Fruit fly (Drosophila melanogaster) whole organism, wandering third instar larva: Measurements from ENCODE around the gene CG2162.
A peak's percentile ranks its signal among the peaks of the same experiment; 100 is the strongest.

Experiments used
- Abd-B ChIP-seq: fragments of >200 bp; optimal IDR thresholded peaks from 2 replicates; lab custom pipeline; 2017; ENCODE audit warnings: missing biosample characterization, missing genetic modification characterization
- CG32264 ChIP-seq: fragments of 200-800 bp; sonication (Bioruptor generic); optimal IDR thresholded peaks from 2 replicates; lab custom pipeline; 2016; ENCODE audit warnings: missing biosample characterization, missing genetic modification characterization
- CG9705 ChIP-seq: fragments of 200-800 bp; sonication (Bioruptor generic); optimal IDR thresholded peaks from 2 replicates; lab custom pipeline; 2018; ENCODE audit warnings: missing biosample characterization, mild to moderate bottlenecking, missing genetic modification characterization
- CrebA ChIP-seq: fragments of 200-800 bp; sonication (Bioruptor generic); optimal IDR thresholded peaks from 2 replicates; lab custom pipeline; 2016; ENCODE audit warnings: missing biosample characterization, mild to moderate bottlenecking, missing genetic modification characterization, borderline replicate concordance
- Dfd ChIP-seq: fragments of >200 bp; optimal IDR thresholded peaks from 2 replicates; lab custom pipeline; 2017; ENCODE audit warnings: missing biosample characterization, missing genetic modification characterization
- Dif ChIP-seq: fragments of 200-275, 200-300 bp; sonication (Bioruptor generic); optimal IDR thresholded peaks from 2 replicates; lab custom pipeline; 2018; ENCODE audit warnings: missing biosample characterization, missing genetic modification characterization; ENCODE audit not compliant: partially characterized antibody
- GATAd ChIP-seq: sonication (Bioruptor generic); optimal IDR thresholded peaks from 2 replicates; lab custom pipeline; 2016; ENCODE audit warnings: missing biosample characterization, missing genetic modification characterization
- HLH106 ChIP-seq: fragments of 200-800 bp; optimal IDR thresholded peaks from 3 replicates; lab custom pipeline; 2019; ENCODE audit warnings: missing biosample characterization, mild to moderate bottlenecking, missing genetic modification characterization, moderate library complexity
- Hnf4 ChIP-seq: fragments of 200-800 bp; sonication (Bioruptor generic); optimal IDR thresholded peaks from 2 replicates; lab custom pipeline; 2016; ENCODE audit warnings: missing biosample characterization, mild to moderate bottlenecking, missing genetic modification characterization
- Hr78 ChIP-seq: fragments of >200 bp; optimal IDR thresholded peaks from 2 replicates; lab custom pipeline; 2017; ENCODE audit warnings: missing biosample characterization, missing genetic modification characterization
- Hr83 ChIP-seq: fragments of 200-300 bp; sonication (Bioruptor generic); optimal IDR thresholded peaks from 2 replicates; lab custom pipeline; 2016; ENCODE audit warnings: missing biosample characterization, mild to moderate bottlenecking, missing genetic modification characterization, moderate library complexity; ENCODE audit not compliant: poor library complexity, severe bottlenecking
- Jra ChIP-seq: sonication (Bioruptor generic); optimal IDR thresholded peaks from 2 replicates; lab custom pipeline; 2016; ENCODE audit warnings: missing biosample characterization, missing genetic modification characterization
- Mio ChIP-seq: sonication (Bioruptor generic); optimal IDR thresholded peaks from 2 replicates; lab custom pipeline; 2016; ENCODE audit warnings: missing biosample characterization, missing genetic modification characterization
- Myc ChIP-seq: fragments of >200 bp; optimal IDR thresholded peaks from 2 replicates; lab custom pipeline; 2017
- N ChIP-seq: fragments of >200 bp; optimal IDR thresholded peaks from 2 replicates; lab custom pipeline; 2018; ENCODE audit warnings: missing biosample characterization, missing external identifiers, missing genetic modification characterization
- OdsH ChIP-seq: fragments of 200-800 bp; sonication (Bioruptor generic); optimal IDR thresholded peaks from 2 replicates; lab custom pipeline; 2016; ENCODE audit warnings: missing biosample characterization, mild to moderate bottlenecking, missing genetic modification characterization
- Rel ChIP-seq, 2 experiments: fragments of 200-800 bp; sonication (Bioruptor generic) in 1 of 2; optimal IDR thresholded peaks; 2 replicates in 1 of 2; 3 replicates in 1 of 2; lab custom pipeline; 2016 to 2019; ENCODE audit warnings: mild to moderate bottlenecking in 2 of 2, missing biosample characterization in 2 of 2, missing genetic modification characterization in 2 of 2, moderate library complexity in 1 of 2
- Sp1 ChIP-seq: fragments of 200-800 bp; sonication (Bioruptor generic); optimal IDR thresholded peaks from 3 replicates; lab custom pipeline; 2019; ENCODE audit warnings: missing biosample characterization, mild to moderate bottlenecking, missing genetic modification characterization, moderate library complexity
- Vsx2 ChIP-seq: fragments of 200-300, 225-300 bp; sonication (Bioruptor generic); optimal IDR thresholded peaks from 2 replicates; lab custom pipeline; 2018; ENCODE audit warnings: missing biosample characterization, missing genetic modification characterization; ENCODE audit not compliant: partially characterized antibody
- br ChIP-seq: fragments of 200-800 bp; sonication (Bioruptor generic); optimal IDR thresholded peaks from 2 replicates; lab custom pipeline; 2016; ENCODE audit warnings: missing biosample characterization, missing genetic modification characterization
- brk ChIP-seq: fragments of 200-800 bp; sonication (Bioruptor generic); optimal IDR thresholded peaks from 2 replicates; lab custom pipeline; 2016; ENCODE audit warnings: missing biosample characterization, mild to moderate bottlenecking, missing genetic modification characterization
- dl ChIP-seq, 2 experiments: fragments of 175-275, 200-275 bp in 1 of 2; fragments of 200-275 bp in 1 of 2; sonication (Bioruptor generic); optimal IDR thresholded peaks; lab custom pipeline; 2018; ENCODE audit warnings: mild to moderate bottlenecking in 2 of 2, missing biosample characterization in 2 of 2, missing genetic modification characterization in 2 of 2, moderate library complexity in 2 of 2; ENCODE audit not compliant: partially characterized antibody in 2 of 2, insufficient read depth in 1 of 2
- dmrt93B ChIP-seq: fragments of 200-800 bp; sonication (Bioruptor generic); optimal IDR thresholded peaks from 2 replicates; lab custom pipeline; 2018; ENCODE audit warnings: missing biosample characterization, mild to moderate bottlenecking, missing genetic modification characterization
- dsf ChIP-seq: sonication (Bioruptor generic); optimal IDR thresholded peaks from 2 replicates; lab custom pipeline; 2016; ENCODE audit warnings: missing biosample characterization, missing genetic modification characterization, borderline replicate concordance
- ey ChIP-seq: fragments of 200-800 bp; sonication (Bioruptor generic); optimal IDR thresholded peaks from 2 replicates; lab custom pipeline; 2016; ENCODE audit warnings: missing biosample characterization, missing genetic modification characterization
- foxo ChIP-seq, 2 experiments: fragments of 200-800 bp; sonication (Bioruptor generic); optimal IDR thresholded peaks; 2 replicates in 1 of 2; 3 replicates in 1 of 2; lab custom pipeline; 2016 to 2017; ENCODE audit warnings: missing biosample characterization in 2 of 2, missing genetic modification characterization in 2 of 2
- fru ChIP-seq: fragments of 200-800 bp; sonication (Bioruptor generic); optimal IDR thresholded peaks from 3 replicates; lab custom pipeline; 2016; ENCODE audit warnings: missing biosample characterization, mild to moderate bottlenecking, missing genetic modification characterization
- h ChIP-seq: fragments of 200-800 bp; sonication (Bioruptor generic); optimal IDR thresholded peaks from 3 replicates; lab custom pipeline; 2016; ENCODE audit warnings: missing biosample characterization, mild to moderate bottlenecking, missing genetic modification characterization
- jim ChIP-seq: fragments of 175-275, 200-325 bp; sonication (Bioruptor generic); optimal IDR thresholded peaks from 2 replicates; lab custom pipeline; 2016; ENCODE audit warnings: missing biosample characterization, mild to moderate bottlenecking, missing genetic modification characterization
- lola ChIP-seq: fragments of >200 bp; optimal IDR thresholded peaks from 2 replicates; lab custom pipeline; 2017; ENCODE audit warnings: missing biosample characterization, missing genetic modification characterization
- pan ChIP-seq: fragments of >200 bp; optimal IDR thresholded peaks from 2 replicates; lab custom pipeline; 2017
- psq ChIP-seq: fragments of 200-800 bp; sonication (Bioruptor generic); optimal IDR thresholded peaks from 3 replicates; lab custom pipeline; 2017; ENCODE audit warnings: missing biosample characterization, mild to moderate bottlenecking, missing genetic modification characterization, moderate library complexity
- rgr ChIP-seq: fragments of 200-800 bp; sonication (Bioruptor generic); optimal IDR thresholded peaks from 3 replicates; lab custom pipeline; 2016; ENCODE audit warnings: missing biosample characterization, mild to moderate bottlenecking, missing genetic modification characterization
- sage ChIP-seq: fragments of 200-800 bp; sonication (Bioruptor generic); optimal IDR thresholded peaks from 2 replicates; lab custom pipeline; 2016; ENCODE audit warnings: missing biosample characterization, mild to moderate bottlenecking, missing genetic modification characterization
- sv ChIP-seq: fragments of 200-800 bp; sonication (Bioruptor generic); optimal IDR thresholded peaks from 3 replicates; lab custom pipeline; 2016; ENCODE audit warnings: missing biosample characterization, missing genetic modification characterization
- tai ChIP-seq: sonication (Bioruptor generic); optimal IDR thresholded peaks from 2 replicates; lab custom pipeline; 2016; ENCODE audit warnings: missing biosample characterization, missing genetic modification characterization
- usp ChIP-seq: fragments of >200 bp; optimal IDR thresholded peaks from 2 replicates; lab custom pipeline; 2017; ENCODE audit warnings: missing biosample characterization, missing genetic modification characterization
- woc ChIP-seq: sonication (Bioruptor generic); optimal IDR thresholded peaks from 2 replicates; lab custom pipeline; 2016; ENCODE audit warnings: missing biosample characterization, mild to moderate bottlenecking, missing genetic modification characterization

CG2162 gene

dm6 chr3L:3070274-3071204 is 35.5 kb downstream of the CG2162 start, which contains the start of the genes CG32486 and PAN3 (continued):
- TF ChIP-seq GATAd (no peak), usp (GFP tag; lab: Kevin White, UChicago) (no peak), Dfd (GFP tag; lab: Kevin White, UChicago) (no peak), dmrt93B (GFP tag; lab: Kevin White, UChicago) (no peak), foxo (GFP tag; optimal IDR thresholded peaks at IDR 0.05; lab: Kevin White, UChicago) (peak in 1 of 2 experiments; percentile 63), woc (peak; percentile 4), Rel (GFP tag; optimal IDR thresholded peaks at IDR 0.05; lab: Kevin White, UChicago) (no peak), Rel (tag; optimal IDR thresholded peaks at IDR 0.05; lab: Kevin White, UChicago) (peak; percentile 70)

- TF ChIP-seq foxo (GFP tag; optimal IDR thresholded peaks at IDR 0.05; lab: Kevin White, UChicago) (peak in 1 of 2 experiments; percentile 31), woc (no peak), jim (GFP tag; lab: Kevin White, UChicago) (no peak), Mio (GFP tag; lab: Kevin White, UChicago) (no peak), psq (GFP tag; lab: Kevin White, UChicago) (peak; percentile 47), dsf (no peak), rgr (GFP tag; lab: Kevin White, UChicago) (no peak), ey (GFP tag; lab: Kevin White, UChicago) (no peak), CG9705 (GFP tag; lab: Kevin White, UChicago) (no peak), Hr83 (GFP tag; lab: Kevin White, UChicago) (no peak), sage (GFP tag; lab: Kevin White, UChicago) (no peak), CrebA (GFP tag; lab: Kevin White, UChicago) (no peak), h (GFP tag; lab: Kevin White, UChicago) (no peak), CG32264 (no peak), Vsx2 (GFP tag; lab: Kevin White, UChicago) (no peak), Rel (GFP tag; optimal IDR thresholded peaks at IDR 0.05; lab: Kevin White, UChicago) (no peak), Rel (tag; optimal IDR thresholded peaks at IDR 0.05; lab: Kevin White, UChicago) (no peak), Hr78 (GFP tag; lab: Kevin White, UChicago) (no peak), N (GFP tag; lab: Kevin White, UChicago) (no peak), fru (GFP tag; lab: Kevin White, UChicago) (peak; percentile 39), OdsH (GFP tag; lab: Kevin White, UChicago) (peak; percentile 15), usp (GFP tag; lab: Kevin White, UChicago) (no peak), Dfd (GFP tag; lab: Kevin White, UChicago) (peak; percentile 17), Sp1 (GFP tag; lab: Kevin White, UChicago) (no peak), sv (GFP tag; lab: Kevin White, UChicago) (no peak), pan (no peak), Abd-B (GFP tag; lab: Kevin White, UChicago) (no peak), dl (GFP tag; optimal IDR thresholded peaks at IDR 0.05; lab: Kevin White, UChicago; ENCODE audit: insufficient read depth in 1 of 2, partially characterized antibody in 2 of 2) (no peak), Hnf4 (GFP tag; lab: Kevin White, UChicago) (no peak), Jra (GFP tag; lab: Kevin White, UChicago) (no peak), brk (no peak), Dif (peak; percentile 5), br (no peak), Myc (lab: Kevin White, UChicago) (no peak), dmrt93B (GFP tag; lab: Kevin White, UChicago) (no peak), tai (GFP tag; lab: Kevin White, UChicago) (no peak), HLH106 (tag; lab: Kevin White, UChicago) (no peak), lola (GFP tag; lab: Kevin White, UChicago) (no peak)
These were observed 36.9 kb downstream of the CG2162 start for dm6 chr3L:3071675-3072583.
